Worm (Caenorhabditis elegans) whole organism, L1 larva: ENCODE measurements around the gene F18E3.13.

Experiments
- elt-3 ChIP-seq, 6 experiments: fragments of 150-350 bp in 1 of 6; sonication (generic microtip); optimal IDR thresholded peaks; 2 replicates each; lab custom pipeline; 2017 to 2018; ENCODE audit warnings: missing biosample characterization in 6 of 6, missing genetic modification characterization in 6 of 6, inconsistent platforms in 1 of 6
- irx-1 ChIP-seq: sonication (generic microtip); optimal IDR thresholded peaks from 2 replicates; lab custom pipeline; 2016; ENCODE audit warnings: missing genetic modification characterization, missing compliant biosample characterization
- lsy-2 ChIP-seq, 2 experiments: fragments of 150-350 bp; optimal IDR thresholded peaks; 2 replicates each; lab custom pipeline; 2014; ENCODE audit warnings: missing biosample characterization in 2 of 2, missing genetic modification characterization in 2 of 2
- sptf-1 ChIP-seq: fragments of 150-350 bp; optimal IDR thresholded peaks from 2 replicates; lab custom pipeline; 2014; ENCODE audit warnings: missing biosample characterization, missing genetic modification characterization
- sup-37 ChIP-seq: fragments of 200-800 bp; sonication (Bioruptor generic); optimal IDR thresholded peaks from 2 replicates; lab custom pipeline; 2018; ENCODE audit warnings: mild to moderate bottlenecking, missing genetic modification characterization, missing compliant biosample characterization
- unc-130 ChIP-seq: fragments of 150-350 bp; optimal IDR thresholded peaks from 2 replicates; lab custom pipeline; 2017; ENCODE audit warnings: missing biosample characterization, missing genetic modification characterization, inconsistent platforms
- unc-30 ChIP-seq: sonication (generic microtip); optimal IDR thresholded peaks from 2 replicates; lab custom pipeline; 2017; ENCODE audit warnings: missing biosample characterization, missing genetic modification characterization
- ztf-11 ChIP-seq, 2 experiments: sonication (generic microtip); optimal IDR thresholded peaks; 2 replicates each; lab custom pipeline; 2016 to 2017; ENCODE audit warnings: missing genetic modification characterization in 2 of 2, missing biosample characterization in 1 of 2, missing compliant biosample characterization in 1 of 2

DNA sequence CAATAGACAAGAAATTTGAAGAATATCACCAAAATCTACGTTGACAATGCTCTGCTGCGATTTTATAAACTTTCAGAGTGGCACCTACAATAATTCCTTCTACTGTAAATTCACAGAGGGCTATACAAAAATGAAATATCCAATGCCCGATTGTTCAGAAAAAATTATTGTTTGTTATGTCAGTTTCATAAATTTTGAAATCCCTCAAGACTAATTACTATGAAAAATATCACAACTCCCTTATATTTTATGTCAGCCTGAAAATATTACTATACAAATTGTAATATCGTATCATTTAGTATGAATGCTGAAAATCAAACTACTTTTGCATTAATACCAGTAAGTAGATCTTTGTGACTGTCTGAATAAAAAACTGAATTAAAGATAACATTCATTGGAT is 15.4 kb upstream of the F18E3.13 start, which contains the start of gene srx-60:
- TF ChIP-seq lsy-2 (tag; optimal IDR thresholded peaks at IDR 0.05; lab: Kevin White, UChicago) (no peak), irx-1 (no peak), ztf-11 (tag; optimal IDR thresholded peaks at IDR 0.05; lab: Kevin White, UChicago) (no peak), unc-30 (tag; lab: Kevin White, UChicago) (no peak), elt-3 (tag; optimal IDR thresholded peaks at IDR 0.05; lab: Kevin White, UChicago) (no peak), unc-130 (tag; lab: Kevin White, UChicago) (no peak), sptf-1 (tag; lab: Kevin White, UChicago) (no peak), sup-37 (GFP tag; lab: Kevin White, UChicago) (no peak)
